Worm (Caenorhabditis elegans) whole organism, L4/young adult: ENCODE data around the gene bath-3.

Source experiments
- dao-5 ChIP-seq: sonication (generic microtip); optimal IDR thresholded peaks from 2 replicates; lab custom pipeline; 2016; ENCODE audit warnings: missing genotype, missing genetic modification characterization, moderate library complexity, missing compliant biosample characterization
- him-1 ChIP-seq: sonication (generic microtip); optimal IDR thresholded peaks from 2 replicates; lab custom pipeline; 2016; ENCODE audit warnings: missing genotype, missing genetic modification reagents, missing genetic modification characterization, missing compliant biosample characterization

ce11 chrII:1996237-1996636 lies 34.0 kb downstream of the bath-3 start, which contains the start of gene math-20:
- no peak for TF ChIP-seq him-1 (tag; lab: Kevin White, UChicago)
- no peak for TF ChIP-seq dao-5 (tag; lab: Kevin White, UChicago)
